Worm (Caenorhabditis elegans): ENCODE measurements around the gene tat-1.

Gene tat-1

DNA sequence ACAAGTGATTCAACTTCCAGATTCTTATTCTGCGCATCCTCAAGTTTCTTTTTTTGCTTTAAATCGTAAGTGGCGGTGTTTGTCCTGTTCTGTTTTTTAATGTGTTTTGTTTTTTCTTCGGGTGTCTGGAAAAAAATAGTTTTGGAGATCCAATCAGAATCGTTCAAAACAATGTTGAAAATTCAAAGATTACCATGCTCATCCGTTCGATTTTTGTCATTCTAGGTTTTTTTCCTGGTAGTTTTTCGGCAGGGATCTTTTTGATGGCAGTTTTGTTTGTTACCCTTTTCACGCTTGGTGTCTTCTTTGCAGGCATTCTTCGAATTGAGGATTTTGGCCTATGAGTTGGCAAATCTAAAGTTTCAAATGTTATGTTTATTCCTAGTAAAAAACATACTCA is 64.9 kb downstream of the tat-1 start:
- TF ChIP-seq ccch-3 (GFP tag; optimal IDR thresholded peaks at IDR 0.05) (no peak), nfyb-1 (GFP tag; IDR thresholded peaks at IDR 0.05) (no peak)

DNA sequence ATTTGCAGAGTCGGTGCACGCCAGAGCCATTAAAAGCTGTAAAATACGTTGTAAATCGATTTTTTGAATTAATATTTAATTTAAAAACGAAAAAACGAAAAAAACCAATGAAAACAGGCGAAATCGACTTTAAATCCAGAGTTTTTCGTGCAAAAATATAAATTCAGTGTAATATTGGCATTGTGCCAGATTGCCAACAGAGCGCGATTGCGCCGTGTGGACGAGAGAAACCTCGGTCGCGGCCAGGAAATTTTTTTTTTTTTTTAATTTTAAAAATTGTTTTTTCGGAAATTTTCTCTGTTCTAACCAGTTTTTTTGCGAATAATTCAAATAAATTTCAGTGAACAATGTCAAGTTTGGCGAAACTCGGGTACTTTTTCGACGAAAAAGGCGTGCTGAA is 70.2 kb downstream of the tat-1 start, which contains the start of the genes pph-4.1 and Y75B8A.31:
TSS of gene pph-4.1 (minus strand) at position 36 of the 400 bp plus-strand sequence.
TSS of gene Y75B8A.31 (plus strand) at position 342 of the 400 bp plus-strand sequence.
- TF ChIP-seq ztf-26 (tag; optimal IDR thresholded peaks at IDR 0.05) (peak; percentile 42), madf-6 (GFP tag; IDR thresholded peaks at IDR 0.05) (peak; percentile 85), Y67H2A.10 (GFP tag; conservative IDR thresholded peaks at IDR 0.05) (peak; percentile 59; the same call in 1 of the 2 replicates), him-1 (tag; optimal IDR thresholded peaks at IDR 0.05) (no peak), pha-4 (tag; optimal IDR thresholded peaks at IDR 0.05) (peak; percentile 20), hlh-12 (tag; optimal IDR thresholded peaks at IDR 0.05) (no peak), madf-8 (GFP tag; conservative IDR thresholded peaks at IDR 0.05) (peak; percentile 41; the same call in 1 of the 2 replicates), Y53G8AR.9 (GFP tag; conservative IDR thresholded peaks at IDR 0.05) (peak; percentile 82), ceh-27 (GFP tag; optimal IDR thresholded peaks at IDR 0.05) (peak; percentile 66), D2030.7 (GFP tag; IDR thresholded peaks at IDR 0.05) (peak; percentile 66), mcd-1 (GFP tag; IDR thresholded peaks at IDR 0.05) (peak; percentile 98), attf-3 (GFP tag; conservative IDR thresholded peaks at IDR 0.05) (peak; percentile 51; the same call in 1 of the 2 replicates), B0336.3 (GFP tag; IDR thresholded peaks at IDR 0.05) (0 out of 2 replicates have a peak, but pooled peaks have one; percentile 25), Y53F4B.3 (GFP tag; IDR thresholded peaks at IDR 0.05) (no peak), dpl-1 (GFP tag; optimal IDR thresholded peaks at IDR 0.05) (peak; percentile 11), F37B4.10 (GFP tag; IDR thresholded peaks at IDR 0.05) (no peak), ceh-100 (GFP tag; IDR thresholded peaks at IDR 0.05) (peak; percentile 40; the same call in 1 of the 2 replicates), ztf-6 (GFP tag; IDR thresholded peaks at IDR 0.05) (0 out of 2 replicates have a peak, but pooled peaks have one; percentile 37), nfya-2 (GFP tag; IDR thresholded peaks at IDR 0.05) (no peak), rec-8 (tag; optimal IDR thresholded peaks at IDR 0.05) (peak; percentile 9 to 11), F52B5.7 (tag; optimal IDR thresholded peaks at IDR 0.05) (no peak), K11D2.4 (GFP tag; IDR thresholded peaks at IDR 0.05) (peak; percentile 85), ztf-22 (GFP tag; optimal IDR thresholded peaks at IDR 0.05) (no peak), lin-35 (GFP tag; optimal IDR thresholded peaks at IDR 0.05) (peak in 1 of 3 experiments; percentile 30), nhr-80 (tag; optimal IDR thresholded peaks at IDR 0.05) (peak; percentile 51), madf-10 (tag; optimal IDR thresholded peaks at IDR 0.05) (peak; percentile 34), cebp-1 (GFP tag; IDR thresholded peaks at IDR 0.05) (peak; percentile 62; the same call in 1 of the 2 replicates), cebp-1 (tag; optimal IDR thresholded peaks at IDR 0.05) (peak; percentile 69), snpc-3.4 (tag; optimal IDR thresholded peaks at IDR 0.05) (peak; percentile 59), ZK185.1 (tag; optimal IDR thresholded peaks at IDR 0.05; ENCODE audit: poor library complexity, severe bottlenecking) (no peak), F33H1.4 (GFP tag; IDR thresholded peaks at IDR 0.05) (peak; percentile 70), lin-40 (tag; optimal IDR thresholded peaks at IDR 0.05) (peak; percentile 79), dox-1 (GFP tag; IDR thresholded peaks at IDR 0.05) (peak; percentile 93), attf-5 (GFP tag; optimal IDR thresholded peaks at IDR 0.05) (peak; percentile 85), chd-7 (tag; optimal IDR thresholded peaks at IDR 0.05) (no peak), F10E7.11 (tag; optimal IDR thresholded peaks at IDR 0.05) (no peak), lin-54 (GFP tag; optimal IDR thresholded peaks at IDR 0.05) (peak; percentile 80), gei-17 (GFP tag; optimal IDR thresholded peaks at IDR 0.05) (no peak), hrde-1 (tag; optimal IDR thresholded peaks at IDR 0.05; ENCODE audit: borderline replicate concordance) (no peak), tlf-1 (GFP tag; optimal IDR thresholded peaks at IDR 0.05) (peak; percentile 58), F57A8.1 (GFP tag; optimal IDR thresholded peaks at IDR 0.05) (no peak), ceh-91 (GFP tag; IDR thresholded peaks at IDR 0.05) (peak; percentile 87), bed-2 (GFP tag; IDR thresholded peaks at IDR 0.05) (no peak), snpc-1.1 (tag; optimal IDR thresholded peaks at IDR 0.05; ENCODE audit: insufficient read depth) (peak; percentile 48)

Measured in whole organism, young adult.